Fruit fly (Drosophila melanogaster): Measurements from ENCODE around the gene comt.

Gene comt

dm6 chrX:13272676-13273233, 13.9 kb downstream of the comt start:
- TF ChIP-seq CG6854 (GFP tag; optimal IDR thresholded peaks at IDR 0.05) (no peak), Blimp-1 (GFP tag; optimal IDR thresholded peaks at IDR 0.05) (no peak), Eip75B (GFP tag; optimal IDR thresholded peaks at IDR 0.05) (no peak), CG7368 (GFP tag; optimal IDR thresholded peaks at IDR 0.05) (no peak), CG6276 (GFP tag; optimal IDR thresholded peaks at IDR 0.05) (peak; percentile 4), acj6 (GFP tag; optimal IDR thresholded peaks at IDR 0.05) (no peak), fd85E (GFP tag; optimal IDR thresholded peaks at IDR 0.05) (no peak), CG15336 (GFP tag; IDR thresholded peaks at IDR 0.05) (peak; percentile 36), CG32006 (GFP tag; optimal IDR thresholded peaks at IDR 0.05) (peak; percentile 63), Smox (GFP tag; optimal IDR thresholded peaks at IDR 0.05) (no peak), CG16779 (tag; optimal IDR thresholded peaks at IDR 0.05) (no peak), spab (GFP tag; optimal IDR thresholded peaks at IDR 0.05) (no peak), CG4318 (GFP tag; optimal IDR thresholded peaks at IDR 0.05) (peak; percentile 21), fkh (GFP tag; optimal IDR thresholded peaks at IDR 0.05) (no peak), dac (GFP tag; optimal IDR thresholded peaks at IDR 0.05) (no peak), Eip78C (GFP tag) (peak; percentile 33), fd59A (GFP tag; optimal IDR thresholded peaks at IDR 0.05) (no peak), Sox14 (GFP tag; optimal IDR thresholded peaks at IDR 0.05) (no peak), Sox102F (GFP tag; optimal IDR thresholded peaks at IDR 0.05) (no peak), CG6808 (GFP tag; optimal IDR thresholded peaks at IDR 0.05) (no peak), Ets21C (GFP tag; optimal IDR thresholded peaks at IDR 0.05) (no peak), Hr4 (GFP tag; optimal IDR thresholded peaks at IDR 0.05) (no peak), ss (GFP tag; optimal IDR thresholded peaks at IDR 0.05) (no peak), salr (GFP tag; optimal IDR thresholded peaks at IDR 0.05) (no peak), CG11762 (GFP tag; optimal IDR thresholded peaks at IDR 0.05; ENCODE audit: insufficient read depth) (no peak), OdsH (GFP tag; optimal IDR thresholded peaks at IDR 0.05) (no peak), CG34406 (GFP tag; optimal IDR thresholded peaks at IDR 0.05) (no peak), CG6792 (GFP tag; optimal IDR thresholded peaks at IDR 0.05) (no peak), Gug (GFP tag; IDR thresholded peaks at IDR 0.05) (peak; percentile 46), cyc (GFP tag; optimal IDR thresholded peaks at IDR 0.05) (no peak), CG6163 (GFP tag; IDR thresholded peaks at IDR 0.05) (peak; percentile 55; the same call in 2 of the 3 replicates), topi (GFP tag; optimal IDR thresholded peaks at IDR 0.05) (no peak), vri (GFP tag; optimal IDR thresholded peaks at IDR 0.05) (no peak), net (GFP tag; optimal IDR thresholded peaks at IDR 0.05) (no peak), CG9139 (GFP tag; optimal IDR thresholded peaks at IDR 0.05) (no peak), CG11902 (GFP tag; optimal IDR thresholded peaks at IDR 0.05) (no peak), Sox15 (GFP tag; optimal IDR thresholded peaks at IDR 0.05) (no peak), esn (GFP tag; optimal IDR thresholded peaks at IDR 0.05) (no peak), CG10631 (GFP tag; optimal IDR thresholded peaks at IDR 0.05) (no peak), Lpt (GFP tag; optimal IDR thresholded peaks at IDR 0.05) (peak; percentile 11), Hr38 (GFP tag; optimal IDR thresholded peaks at IDR 0.05) (no peak), CG31627 (GFP tag; optimal IDR thresholded peaks at IDR 0.05) (no peak), Ets96B (tag; optimal IDR thresholded peaks at IDR 0.05) (no peak), pdm3 (GFP tag; optimal IDR thresholded peaks at IDR 0.05) (no peak), Met (GFP tag; optimal IDR thresholded peaks at IDR 0.05) (no peak), achi (GFP tag; optimal IDR thresholded peaks at IDR 0.05) (peak; percentile 16), lz (GFP tag; optimal IDR thresholded peaks at IDR 0.05) (no peak), Hr39 (GFP tag; optimal IDR thresholded peaks at IDR 0.05) (no peak), CG3919 (GFP tag; optimal IDR thresholded peaks at IDR 0.05) (no peak), svp (GFP tag) (no peak), eg (GFP tag; IDR thresholded peaks at IDR 0.05) (no peak), CG8632 (GFP tag; optimal IDR thresholded peaks at IDR 0.05) (no peak), CG3032 (tag; optimal IDR thresholded peaks at IDR 0.05) (no peak)
